Worm (Caenorhabditis elegans) whole organism, midembryonic: ENCODE data around the gene C28D4.7.

Experiments
- T22C8.4 ChIP-seq: fragments of 200-800 bp; sonication (Bioruptor generic); IDR thresholded peaks from 2 replicates; pipeline ENCODE4 v1.3.6; 2022; ENCODE audit warnings: missing genetic modification characterization, missing compliant biosample characterization
- cog-1 ChIP-seq: sonication (generic microtip); optimal IDR thresholded peaks from 2 replicates; lab custom pipeline; 2016; ENCODE audit warnings: missing genetic modification characterization, missing compliant biosample characterization
- flt-1 ChIP-seq: fragments of 200-800 bp; sonication (Bioruptor generic); IDR thresholded peaks from 2 replicates; pipeline ENCODE4 v1.3.6; 2022; ENCODE audit warnings: missing genetic modification characterization, missing compliant biosample characterization
- klf-2 ChIP-seq: fragments of 200-800 bp; sonication (Bioruptor generic); conservative IDR thresholded peaks from 2 replicates; pipeline ENCODE4 v1.3.6; 2022; ENCODE audit warnings: missing genetic modification reagents, missing genetic modification characterization, missing compliant biosample characterization
- tab-1 ChIP-seq: fragments of 200-800 bp; sonication (Bioruptor generic); IDR thresholded peaks from 2 replicates; pipeline ENCODE4 v1.3.6; 2022; ENCODE audit warnings: missing genetic modification characterization, missing compliant biosample characterization
- ztf-23 ChIP-seq: fragments of 200-800 bp; sonication (Bioruptor generic); IDR thresholded peaks from 2 replicates; pipeline ENCODE4 v1.3.6; 2022; ENCODE audit warnings: missing genetic modification reagents, missing genetic modification characterization, missing compliant biosample characterization
- ztf-29 ChIP-seq: fragments of 200-800 bp; sonication (Bioruptor generic); IDR thresholded peaks from 2 replicates; pipeline ENCODE4 v1.3.6; 2022; ENCODE audit warnings: missing genetic modification reagents, missing genetic modification characterization, missing compliant biosample characterization

- no peak for TF ChIP-seq tab-1 (GFP tag; lab: Robert Waterston, UW)
- no peak for TF ChIP-seq cog-1 (tag; lab: Kevin White, UChicago)
- TF ChIP-seq flt-1 (GFP tag; lab: Robert Waterston, UW): no peak
- no peak for TF ChIP-seq ztf-29
- no peak for TF ChIP-seq ztf-23 (GFP tag; lab: Robert Waterston, UW)
- no peak for TF ChIP-seq klf-2 (GFP tag; lab: Robert Waterston, UW)
- no peak for TF ChIP-seq T22C8.4
These were observed 14.4 kb upstream of the C28D4.7 start, which contains the start of gene nhr-97 for ce11 chrIV:9757425-9757740.
